Fruit fly (Drosophila melanogaster) whole organism, embryonic: ENCODE data around the gene Sps2.

Experiments
- Ada2b ChIP-seq: fragments of 200-800 bp; sonication (Bioruptor generic); IDR thresholded peaks from 2 replicates; pipeline ENCODE4 v1.3.6; 2022; ENCODE audit warnings: missing biosample characterization, missing genetic modification characterization
- Atf6 ChIP-seq: fragments of 200-800 bp; sonication (Bioruptor generic); IDR thresholded peaks from 2 replicates; pipeline ENCODE4 v1.3.6; 2022; ENCODE audit warnings: missing biosample characterization, missing genetic modification characterization
- BEAF-32 ChIP-seq: fragments of 200-800 bp; sonication (Bioruptor generic); optimal IDR thresholded peaks from 3 replicates; lab custom pipeline; 2017; ENCODE audit warnings: missing biosample characterization, missing genetic modification characterization, mild to moderate bottlenecking, moderate library complexity, missing genetic modification reagents
- CG12155 ChIP-seq: fragments of 200-800 bp; sonication (Bioruptor generic); optimal IDR thresholded peaks from 3 replicates; lab custom pipeline; 2016; ENCODE audit warnings: missing biosample characterization, missing genetic modification characterization
- CG15601 ChIP-seq: fragments of 200-800 bp; sonication (Bioruptor generic); optimal IDR thresholded peaks from 3 replicates; lab custom pipeline; 2019; ENCODE audit warnings: missing biosample characterization, mild to moderate bottlenecking, missing genetic modification characterization, moderate library complexity
- CG17385 ChIP-seq: fragments of 200-800 bp; sonication (Bioruptor generic); optimal IDR thresholded peaks from 3 replicates; lab custom pipeline; 2018; ENCODE audit warnings: missing biosample characterization, mild to moderate bottlenecking, missing genetic modification characterization
- CG17829 ChIP-seq: fragments of 200-800 bp; optimal IDR thresholded peaks from 2 replicates; lab custom pipeline; 2019; ENCODE audit warnings: missing biosample characterization, mild to moderate bottlenecking, missing genetic modification characterization, moderate library complexity
- CG2116 ChIP-seq: fragments of 200-800 bp; sonication (Bioruptor generic); optimal IDR thresholded peaks from 3 replicates; lab custom pipeline; 2018; ENCODE audit warnings: missing biosample characterization, mild to moderate bottlenecking, missing genetic modification characterization
- CG33213 ChIP-seq: fragments of 200-800 bp; sonication (Bioruptor generic); optimal IDR thresholded peaks from 3 replicates; lab custom pipeline; 2016; ENCODE audit warnings: missing biosample characterization, missing genetic modification characterization
- CG34224 ChIP-seq: fragments of 200-800 bp; sonication (Bioruptor generic); IDR thresholded peaks from 3 replicates; pipeline ENCODE4 v1.3.6; 2022; ENCODE audit warnings: missing biosample characterization, missing genetic modification characterization; ENCODE audit not compliant: partially characterized antibody
- CG4360 ChIP-seq: fragments of 200-800 bp; sonication (Bioruptor generic); IDR thresholded peaks from 2 replicates; pipeline ENCODE4 v1.3.6; 2022; ENCODE audit warnings: missing biosample characterization, missing genetic modification characterization
- CG6791 ChIP-seq: fragments of 200-800 bp; sonication (Bioruptor generic); IDR thresholded peaks from 3 replicates; pipeline ENCODE4 v1.3.6; 2022; ENCODE audit warnings: missing biosample characterization, missing genetic modification characterization; ENCODE audit not compliant: partially characterized antibody
- CG6854 ChIP-seq: fragments of 200-800 bp; sonication (Bioruptor generic); optimal IDR thresholded peaks from 3 replicates; lab custom pipeline; 2017; ENCODE audit warnings: missing biosample characterization, mild to moderate bottlenecking, missing genetic modification characterization
- CG7271 ChIP-seq: fragments of 200-800 bp; sonication (Bioruptor generic); optimal IDR thresholded peaks from 2 replicates; lab custom pipeline; 2018; ENCODE audit warnings: missing biosample characterization, mild to moderate bottlenecking, missing genetic modification characterization, moderate library complexity
- CG7786 ChIP-seq: fragments of 200-800 bp; sonication (Bioruptor generic); optimal IDR thresholded peaks from 2 replicates; lab custom pipeline; 2016; ENCODE audit warnings: missing biosample characterization, missing genetic modification characterization
- CG8089 ChIP-seq: fragments of 200-800 bp; sonication (Bioruptor generic); optimal IDR thresholded peaks from 3 replicates; lab custom pipeline; 2016; ENCODE audit warnings: missing biosample characterization, missing genetic modification characterization
- CG8281 ChIP-seq: fragments of 200-800 bp; sonication (Bioruptor generic); optimal IDR thresholded peaks from 2 replicates; lab custom pipeline; 2018; ENCODE audit warnings: missing biosample characterization, mild to moderate bottlenecking, missing genetic modification characterization, moderate library complexity
- CG8388 ChIP-seq: fragments of 200-800 bp; sonication (Bioruptor generic); optimal IDR thresholded peaks from 2 replicates; lab custom pipeline; 2019; ENCODE audit warnings: missing biosample characterization, mild to moderate bottlenecking, missing genetic modification characterization, moderate library complexity
- CG9215 ChIP-seq: fragments of 200-800 bp; sonication (Bioruptor generic); IDR thresholded peaks from 2 replicates; pipeline ENCODE4 v1.3.6; 2022; ENCODE audit warnings: missing biosample characterization, missing genetic modification characterization
- CkIIα-i1 ChIP-seq: fragments of 200-800 bp; sonication (Bioruptor generic); IDR thresholded peaks from 2 replicates; pipeline ENCODE4 v1.3.6; 2022; ENCODE audit warnings: missing biosample characterization, missing genetic modification characterization
- Dll ChIP-seq: fragments of 200-800 bp; sonication (Bioruptor generic); IDR thresholded peaks from 4 replicates; pipeline ENCODE4 v1.3.6; 2022; ENCODE audit warnings: missing biosample characterization, missing genetic modification characterization; ENCODE audit not compliant: partially characterized antibody
- Ets97D ChIP-seq: fragments of 200-800 bp; sonication (Bioruptor generic); optimal IDR thresholded peaks from 3 replicates; lab custom pipeline; 2016; ENCODE audit warnings: missing biosample characterization, missing genetic modification characterization
- HLH4C ChIP-seq: fragments of 200-800 bp; sonication (Bioruptor generic); IDR thresholded peaks from 3 replicates; pipeline ENCODE4 v1.3.6; 2022; ENCODE audit warnings: missing biosample characterization, missing genetic modification characterization; ENCODE audit not compliant: partially characterized antibody
- HLH54F ChIP-seq: fragments of 200-800 bp; sonication (Bioruptor generic); optimal IDR thresholded peaks from 3 replicates; lab custom pipeline; 2016; ENCODE audit warnings: missing biosample characterization, missing genetic modification characterization
- Rx ChIP-seq: fragments of 200-800 bp; sonication (Bioruptor generic); IDR thresholded peaks from 2 replicates; pipeline ENCODE4 v1.3.6; 2022; ENCODE audit warnings: missing biosample characterization, missing genetic modification characterization
- Stat92E ChIP-seq, 3 experiments: fragments of >200 bp in 2 of 3; fragments of 200-800 bp in 1 of 3; sonication (Bioruptor generic) in 1 of 3; optimal IDR thresholded peaks; 2 replicates each; lab custom pipeline; 2017 to 2019; ENCODE audit warnings: missing biosample characterization in 3 of 3, missing genetic modification characterization in 3 of 3, mild to moderate bottlenecking in 1 of 3, moderate library complexity in 1 of 3
- Trl ChIP-seq, 3 experiments: fragments of >200 bp in 2 of 3; fragments of 200-800 bp in 1 of 3; sonication (Bioruptor generic) in 1 of 3; optimal IDR thresholded peaks; 2 replicates in 1 of 3; 3 replicates in 2 of 3; lab custom pipeline; 2016 to 2017; ENCODE audit warnings: missing biosample characterization in 1 of 3, missing genetic modification characterization in 1 of 3
- ato ChIP-seq: fragments of 200-800 bp; sonication (Bioruptor generic); IDR thresholded peaks from 2 replicates; pipeline ENCODE4 v1.3.6; 2022; ENCODE audit warnings: missing biosample characterization, missing genetic modification characterization; ENCODE audit not compliant: partially characterized antibody
- btn ChIP-seq: fragments of 200-800 bp; sonication (Bioruptor generic); optimal IDR thresholded peaks from 2 replicates; lab custom pipeline; 2016; ENCODE audit warnings: missing biosample characterization, missing genetic modification characterization
- chm ChIP-seq: fragments of 200-800 bp; sonication (Bioruptor generic); IDR thresholded peaks from 2 replicates; pipeline ENCODE4 v1.3.6; 2022; ENCODE audit warnings: missing biosample characterization, missing genetic modification characterization
- crp ChIP-seq, 2 experiments: fragments of 200-800 bp; sonication (Bioruptor generic); optimal IDR thresholded peaks; 2 replicates in 1 of 2; 3 replicates in 1 of 2; lab custom pipeline; 2017; ENCODE audit warnings: missing biosample characterization in 2 of 2, missing genetic modification characterization in 2 of 2, mild to moderate bottlenecking in 1 of 2, moderate library complexity in 1 of 2
- dpn ChIP-seq, 2 experiments: fragments of 200-800 bp; sonication (Bioruptor generic); optimal IDR thresholded peaks; 3 replicates each; lab custom pipeline; 2016; ENCODE audit warnings: missing biosample characterization in 2 of 2, missing genetic modification characterization in 2 of 2
- esg ChIP-seq: fragments of 200-800 bp; sonication (Bioruptor generic); conservative IDR thresholded peaks from 2 replicates; pipeline ENCODE4 v1.3.6; 2022; ENCODE audit warnings: missing biosample characterization, missing genetic modification characterization
- fd3F ChIP-seq: fragments of 200-800 bp; sonication (Bioruptor generic); optimal IDR thresholded peaks from 2 replicates; lab custom pipeline; 2018; ENCODE audit warnings: missing biosample characterization, mild to moderate bottlenecking, missing genetic modification characterization, moderate library complexity
- gfzf ChIP-seq: fragments of 200-800 bp; sonication (Bioruptor generic); optimal IDR thresholded peaks from 2 replicates; lab custom pipeline; 2016; ENCODE audit warnings: missing biosample characterization, mild to moderate bottlenecking, missing genetic modification characterization, moderate library complexity
- gt ChIP-seq: fragments of 200-800 bp; sonication (Bioruptor generic); IDR thresholded peaks from 2 replicates; pipeline ENCODE4 v1.3.6; 2022; ENCODE audit warnings: missing biosample characterization, missing genetic modification characterization
- jumu ChIP-seq: fragments of 200-800 bp; sonication (Bioruptor generic); optimal IDR thresholded peaks from 3 replicates; lab custom pipeline; 2016; ENCODE audit warnings: missing biosample characterization, missing genetic modification characterization
- ken ChIP-seq: fragments of 200-800 bp; sonication (Bioruptor generic); IDR thresholded peaks from 3 replicates; pipeline ENCODE4 v1.3.6; 2022; ENCODE audit warnings: missing biosample characterization, missing genetic modification characterization
- knrl ChIP-seq: fragments of 200-800 bp; sonication (Bioruptor generic); IDR thresholded peaks from 3 replicates; pipeline ENCODE4 v1.3.6; 2022; ENCODE audit warnings: missing biosample characterization, missing genetic modification characterization; ENCODE audit not compliant: partially characterized antibody
- mirr ChIP-seq: fragments of 200-800 bp; sonication (Bioruptor generic); optimal IDR thresholded peaks from 3 replicates; lab custom pipeline; 2018; ENCODE audit warnings: missing biosample characterization, mild to moderate bottlenecking, missing genetic modification characterization
- repo ChIP-seq: fragments of 200-800 bp; sonication (Bioruptor generic); optimal IDR thresholded peaks from 2 replicates; lab custom pipeline; 2016; ENCODE audit warnings: missing biosample characterization, missing genetic modification characterization
- sc ChIP-seq, 3 experiments: fragments of >200 bp in 2 of 3; fragments of 200-800 bp in 1 of 3; sonication (Bioruptor generic) in 1 of 3; optimal IDR thresholded peaks; 2 replicates in 2 of 3; 3 replicates in 1 of 3; lab custom pipeline; 2017; ENCODE audit warnings: mild to moderate bottlenecking in 1 of 3, missing biosample characterization in 1 of 3, missing genetic modification characterization in 1 of 3, missing genetic modification reagents in 1 of 3
- seq ChIP-seq: fragments of 200-800 bp; sonication (Bioruptor generic); IDR thresholded peaks from 2 replicates; pipeline ENCODE4 v1.3.6; 2022; ENCODE audit warnings: missing biosample characterization, missing genetic modification characterization
- sqz ChIP-seq: fragments of 200-800 bp; sonication (Bioruptor generic); optimal IDR thresholded peaks from 3 replicates; lab custom pipeline; 2018; ENCODE audit warnings: missing biosample characterization, mild to moderate bottlenecking, missing genetic modification characterization
- ssp ChIP-seq: fragments of 200-800 bp; sonication (Bioruptor generic); IDR thresholded peaks from 2 replicates; pipeline ENCODE4 v1.3.6; 2022; ENCODE audit warnings: missing biosample characterization, missing genetic modification characterization
- stc ChIP-seq: fragments of 200-800 bp; sonication (Bioruptor generic); IDR thresholded peaks from 2 replicates; pipeline ENCODE4 v1.3.6; 2022; ENCODE audit warnings: missing biosample characterization, missing genetic modification characterization
- stwl ChIP-seq: fragments of 200-800 bp; sonication (Bioruptor generic); optimal IDR thresholded peaks from 3 replicates; lab custom pipeline; 2018; ENCODE audit warnings: missing biosample characterization, mild to moderate bottlenecking, missing genetic modification characterization, moderate library complexity
- trh ChIP-seq: fragments of 200-800 bp; sonication (Bioruptor generic); optimal IDR thresholded peaks from 2 replicates; lab custom pipeline; 2016; ENCODE audit warnings: missing biosample characterization, missing genetic modification characterization

The Sps2 gene

DNA sequence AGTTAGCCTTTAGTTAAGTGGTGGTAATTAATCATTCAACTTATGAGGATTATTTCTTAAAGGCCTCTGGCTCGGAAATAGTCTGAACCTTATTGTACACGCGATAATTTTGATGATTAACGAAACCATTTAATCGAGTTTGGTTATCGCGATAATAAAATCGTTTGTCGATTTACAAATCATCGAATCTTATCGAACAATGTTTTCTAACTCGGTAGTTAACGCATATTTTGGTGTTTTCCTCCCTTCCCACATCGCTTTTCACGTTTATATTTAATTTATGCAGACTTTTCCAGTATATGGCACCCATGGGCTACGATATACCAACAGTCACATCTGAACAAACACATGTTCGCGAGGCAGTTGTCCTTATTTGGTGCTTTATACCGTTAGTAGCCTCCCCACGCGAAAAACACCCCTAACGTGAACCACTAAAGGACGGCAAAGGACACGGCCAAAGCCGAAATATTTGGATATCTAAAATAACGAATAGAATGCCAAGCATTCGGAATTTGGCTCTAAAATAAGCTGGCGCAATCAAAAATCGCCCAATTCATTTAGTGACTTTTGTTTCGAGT, 1.7 kb downstream of the Sps2 start, which contains the start of gene Frmd5 (continued):
- TF ChIP-seq BEAF-32 (GFP tag; lab: Kevin White, UChicago) (peak; percentile 21), CG34224 (no peak), CG8089 (GFP tag; lab: Kevin White, UChicago) (no peak), Ada2b (GFP tag; lab: Robert Waterston, UW) (no peak), CG7271 (tag; lab: Kevin White, UChicago) (no peak), CG6854 (GFP tag; lab: Kevin White, UChicago) (no peak), chm (GFP tag; lab: Robert Waterston, UW) (no peak), gt (GFP tag; lab: Robert Waterston, UW) (no peak), CG9215 (GFP tag; lab: Robert Waterston, UW) (no peak), btn (GFP tag; lab: Kevin White, UChicago) (no peak), dpn (GFP tag; optimal IDR thresholded peaks at IDR 0.05; lab: Kevin White, UChicago) (no peak), CkIIα-i1 (GFP tag; lab: Robert Waterston, UW) (no peak), Trl (optimal IDR thresholded peaks at IDR 0.05; lab: Kevin White, UChicago) (no peak), Trl (GFP tag; optimal IDR thresholded peaks at IDR 0.05; lab: Kevin White, UChicago) (no peak), HLH54F (GFP tag; lab: Kevin White, UChicago) (no peak), knrl (GFP tag; lab: Robert Waterston, UW) (0 out of 3 replicates have a peak, but pooled peaks have one; percentile 25), Ets97D (GFP tag; lab: Kevin White, UChicago) (no peak), CG6791 (GFP tag; lab: Robert Waterston, UW) (peak; percentile 55; the same call in 2 of the 3 replicates), CG4360 (GFP tag; lab: Robert Waterston, UW) (no peak), stwl (tag; lab: Kevin White, UChicago) (no peak), ssp (no peak), CG33213 (no peak), Atf6 (GFP tag; lab: Robert Waterston, UW) (no peak), ato (GFP tag; lab: Robert Waterston, UW) (0 out of 2 replicates have a peak, but pooled peaks have one; percentile 29), jumu (GFP tag; lab: Kevin White, UChicago) (no peak), CG17385 (GFP tag; lab: Kevin White, UChicago) (no peak), CG17829 (tag; lab: Kevin White, UChicago) (no peak), repo (no peak), esg (GFP tag; lab: Robert Waterston, UW) (no peak), trh (GFP tag; lab: Kevin White, UChicago) (no peak), sc (optimal IDR thresholded peaks at IDR 0.05; lab: Kevin White, UChicago) (no peak), sc (GFP tag; optimal IDR thresholded peaks at IDR 0.05; lab: Kevin White, UChicago) (no peak), ken (no peak), CG15601 (tag; lab: Kevin White, UChicago) (no peak), CG7786 (GFP tag; lab: Kevin White, UChicago) (no peak), sqz (GFP tag; lab: Kevin White, UChicago) (no peak), seq (GFP tag; lab: Robert Waterston, UW) (peak; percentile 11; the same call in 1 of the 2 replicates), fd3F (GFP tag; lab: Kevin White, UChicago) (no peak), crp (GFP tag; optimal IDR thresholded peaks at IDR 0.05; lab: Kevin White, UChicago) (peak in 1 of 2 experiments; percentile 54), gfzf (peak; percentile 46), Stat92E (GFP tag; optimal IDR thresholded peaks at IDR 0.05; lab: Kevin White, UChicago) (no peak), CG2116 (GFP tag; lab: Kevin White, UChicago) (no peak), Rx (no peak), CG8281 (no peak), Dll (peak; percentile 66; the same call in 2 of the 4 replicates), HLH4C (GFP tag; lab: Robert Waterston, UW) (peak; percentile 62), CG12155 (no peak), mirr (GFP tag; lab: Kevin White, UChicago) (no peak), stc (GFP tag; lab: Robert Waterston, UW) (no peak), CG8388 (GFP tag; lab: Kevin White, UChicago) (peak; percentile 5)
